Fruit fly (Drosophila melanogaster): Measurements from ENCODE around the gene S-Lap2.

Gene S-Lap2

dm6 chr3L:8628964-8629363, 9.3 kb downstream of the S-Lap2 start:
- TF ChIP-seq CG6163 (GFP tag; IDR thresholded peaks at IDR 0.05) (peak; percentile 37; the same call in 1 of the 3 replicates), eg (GFP tag; IDR thresholded peaks at IDR 0.05) (0 out of 3 replicates have a peak, but pooled peaks have one; percentile 20), CG1621 (tag; optimal IDR thresholded peaks at IDR 0.05) (no peak)

- TF ChIP-seq Smox (GFP tag; optimal IDR thresholded peaks at IDR 0.05), result no peak
- no peak for TF ChIP-seq Eip78C (GFP tag)
- TF ChIP-seq CG10669 (GFP tag; optimal IDR thresholded peaks at IDR 0.05), result no peak
- no peak for TF ChIP-seq CG6792 (GFP tag; optimal IDR thresholded peaks at IDR 0.05)
- no peak for TF ChIP-seq Blimp-1 (GFP tag; optimal IDR thresholded peaks at IDR 0.05)
- no peak for TF ChIP-seq vri (GFP tag; optimal IDR thresholded peaks at IDR 0.05)
- TF ChIP-seq CG16779 (tag; optimal IDR thresholded peaks at IDR 0.05), result no peak
- TF ChIP-seq Eip93F (GFP tag; optimal IDR thresholded peaks at IDR 0.05), result no peak
- TF ChIP-seq lz (GFP tag; optimal IDR thresholded peaks at IDR 0.05), result no peak
- TF ChIP-seq achi (GFP tag; optimal IDR thresholded peaks at IDR 0.05), result no peak
- TF ChIP-seq CG15336 (GFP tag; IDR thresholded peaks at IDR 0.05), result no peak
- no peak for TF ChIP-seq CG8119 (GFP tag; IDR thresholded peaks at IDR 0.05)
- TF ChIP-seq CG11294 (GFP tag; IDR thresholded peaks at IDR 0.05), result no peak
- no peak for TF ChIP-seq Sox14 (GFP tag; optimal IDR thresholded peaks at IDR 0.05)
- no peak for TF ChIP-seq CG32006 (GFP tag; optimal IDR thresholded peaks at IDR 0.05)
- TF ChIP-seq eg (GFP tag; IDR thresholded peaks at IDR 0.05), result no peak
- no peak for TF ChIP-seq CG10631 (GFP tag; optimal IDR thresholded peaks at IDR 0.05)
- no peak for TF ChIP-seq Hr38 (GFP tag; optimal IDR thresholded peaks at IDR 0.05)
- TF ChIP-seq dsx (GFP tag; optimal IDR thresholded peaks at IDR 0.05; ENCODE audit: poor library complexity, severe bottlenecking), result no peak
- no peak for TF ChIP-seq CG34406 (GFP tag; optimal IDR thresholded peaks at IDR 0.05)
These were observed 10.1 kb downstream of the S-Lap2 start for dm6 chr3L:8629701-8630343.

- no peak for TF ChIP-seq CG7368 (GFP tag; optimal IDR thresholded peaks at IDR 0.05)
- TF ChIP-seq svp (GFP tag), result peak; percentile 93
- no peak for TF ChIP-seq dac (GFP tag; optimal IDR thresholded peaks at IDR 0.05)
These were observed 14.1 kb downstream of the S-Lap2 start, which contains the start of gene Cdc6 for dm6 chr3L:8633614-8634325. Gene Cdc6, minus strand, starts transcription at chr3L:8634069.

dm6 chr3L:8640139-8640538, 20.5 kb downstream of the S-Lap2 start, which contains the start of gene Cpr66D:
Gene Cpr66D, plus strand, starts transcription at chr3L:8640439.
- TF ChIP-seq Lpt (GFP tag; optimal IDR thresholded peaks at IDR 0.05) (no peak), CG8119 (GFP tag; IDR thresholded peaks at IDR 0.05) (0 out of 3 replicates have a peak, but pooled peaks have one; percentile 23), Hr4 (GFP tag; optimal IDR thresholded peaks at IDR 0.05) (peak; percentile 34), Blimp-1 (GFP tag; optimal IDR thresholded peaks at IDR 0.05) (no peak), CG32006 (GFP tag; optimal IDR thresholded peaks at IDR 0.05) (no peak)

dm6 chr3L:8641049-8641448, 21.4 kb downstream of the S-Lap2 start:
- TF ChIP-seq Ets21C (GFP tag; optimal IDR thresholded peaks at IDR 0.05) (no peak), svp (GFP tag) (peak; percentile 56), achi (GFP tag; optimal IDR thresholded peaks at IDR 0.05) (no peak), CG4318 (GFP tag; optimal IDR thresholded peaks at IDR 0.05) (peak; percentile 30), dsx (GFP tag; optimal IDR thresholded peaks at IDR 0.05; ENCODE audit: poor library complexity, severe bottlenecking) (no peak), vri (GFP tag; optimal IDR thresholded peaks at IDR 0.05) (no peak), Eip93F (GFP tag; optimal IDR thresholded peaks at IDR 0.05) (no peak), lz (GFP tag; optimal IDR thresholded peaks at IDR 0.05) (peak; percentile 35), Eip75B (GFP tag; optimal IDR thresholded peaks at IDR 0.05) (no peak), CG7368 (GFP tag; optimal IDR thresholded peaks at IDR 0.05) (no peak), Hr38 (GFP tag; optimal IDR thresholded peaks at IDR 0.05) (no peak), acj6 (GFP tag; optimal IDR thresholded peaks at IDR 0.05) (peak; percentile 2), Sox15 (GFP tag; optimal IDR thresholded peaks at IDR 0.05) (no peak), OdsH (GFP tag; optimal IDR thresholded peaks at IDR 0.05) (peak; percentile 40), CG6792 (GFP tag; optimal IDR thresholded peaks at IDR 0.05) (peak; percentile 7), CG11762 (GFP tag; optimal IDR thresholded peaks at IDR 0.05; ENCODE audit: insufficient read depth) (no peak), CG8119 (GFP tag; IDR thresholded peaks at IDR 0.05) (peak; percentile 44; the same call in 2 of the 3 replicates), Blimp-1 (GFP tag; optimal IDR thresholded peaks at IDR 0.05) (peak; percentile 85), CG32006 (GFP tag; optimal IDR thresholded peaks at IDR 0.05) (peak; percentile 64), CG6808 (GFP tag; optimal IDR thresholded peaks at IDR 0.05) (no peak), CG10631 (GFP tag; optimal IDR thresholded peaks at IDR 0.05) (no peak), Hr4 (GFP tag; optimal IDR thresholded peaks at IDR 0.05) (peak; percentile 71), Eip78C (GFP tag) (peak; percentile 83), CG3919 (GFP tag; optimal IDR thresholded peaks at IDR 0.05) (peak; percentile 36), Smox (GFP tag; optimal IDR thresholded peaks at IDR 0.05) (no peak), CG15336 (GFP tag; IDR thresholded peaks at IDR 0.05) (peak; percentile 59), pdm3 (GFP tag; optimal IDR thresholded peaks at IDR 0.05) (no peak), CG8632 (GFP tag; optimal IDR thresholded peaks at IDR 0.05) (no peak), Gug (GFP tag; IDR thresholded peaks at IDR 0.05) (no peak)

Measured in whole organism, prepupa.